Worm (Caenorhabditis elegans) whole organism, young adult: ENCODE results near the gene F47F2.1.

Experiments used
- B0019.2 ChIP-seq: fragments of 200-800 bp; sonication (Bioruptor generic); conservative IDR thresholded peaks from 2 replicates; pipeline ENCODE4 v1.3.6; 2022; ENCODE audit warnings: missing genetic modification reagents, missing genetic modification characterization, missing compliant biosample characterization
- F10E7.11 ChIP-seq: sonication (generic microtip); optimal IDR thresholded peaks from 2 replicates; lab custom pipeline; 2017; ENCODE audit warnings: mild to moderate bottlenecking, missing genetic modification characterization, moderate library complexity, missing compliant biosample characterization
- F39B2.1 ChIP-seq: fragments of 200-800 bp; sonication (Bioruptor generic); IDR thresholded peaks from 2 replicates; pipeline ENCODE4 v1.3.6; 2022; ENCODE audit warnings: missing genetic modification reagents, missing genetic modification characterization, missing compliant biosample characterization
- F49E8.2 ChIP-seq: sonication (generic microtip); optimal IDR thresholded peaks from 3 replicates; lab custom pipeline; 2017; ENCODE audit warnings: missing genetic modification characterization, mild to moderate bottlenecking, missing compliant biosample characterization, antibody characterized with exemption, moderate library complexity; ENCODE audit not compliant: insufficient read depth
- F52B5.7 ChIP-seq: sonication (generic microtip); optimal IDR thresholded peaks from 2 replicates; lab custom pipeline; 2016; ENCODE audit warnings: mild to moderate bottlenecking, missing genetic modification characterization, missing compliant biosample characterization
- F55B11.4 ChIP-seq: sonication (generic microtip); optimal IDR thresholded peaks from 2 replicates; lab custom pipeline; 2016; ENCODE audit warnings: missing compliant biosample characterization, missing genetic modification characterization, borderline replicate concordance; ENCODE audit not compliant: insufficient read depth
- F57A8.1 ChIP-seq: fragments of 200-800 bp; sonication (Bioruptor generic); optimal IDR thresholded peaks from 2 replicates; lab custom pipeline; 2018; ENCODE audit warnings: mild to moderate bottlenecking, missing genetic modification characterization, moderate library complexity, missing compliant biosample characterization
- T07F8.4 ChIP-seq: sonication (generic microtip); optimal IDR thresholded peaks from 2 replicates; lab custom pipeline; 2016; ENCODE audit warnings: mild to moderate bottlenecking, missing genetic modification characterization, moderate library complexity, missing compliant biosample characterization
- T26A5.8 ChIP-seq: sonication (generic microtip); optimal IDR thresholded peaks from 2 replicates; lab custom pipeline; 2016; ENCODE audit warnings: missing genetic modification characterization, missing compliant biosample characterization
- Y53F4B.3 ChIP-seq: fragments of 200-800 bp; sonication (Bioruptor generic); IDR thresholded peaks from 2 replicates; pipeline ENCODE4 v1.3.6; 2022; ENCODE audit warnings: missing genetic modification reagents, missing genetic modification characterization, missing compliant biosample characterization
- Y95B8A.8 ChIP-seq: fragments of 200-800 bp; sonication (Bioruptor generic); IDR thresholded peaks from 2 replicates; pipeline ENCODE4 v1.3.6; 2022; ENCODE audit warnings: missing genetic modification reagents, missing genetic modification characterization, missing compliant biosample characterization
- athp-1 ChIP-seq: sonication (generic microtip); optimal IDR thresholded peaks from 2 replicates; lab custom pipeline; 2017; ENCODE audit warnings: mild to moderate bottlenecking, missing genetic modification characterization, missing compliant biosample characterization
- attf-5 ChIP-seq: fragments of 200-800 bp; sonication (Bioruptor generic); optimal IDR thresholded peaks from 2 replicates; lab custom pipeline; 2018; ENCODE audit warnings: mild to moderate bottlenecking, missing genetic modification characterization, missing compliant biosample characterization
- attf-6 ChIP-seq: fragments of 200-800 bp; sonication (Bioruptor generic); IDR thresholded peaks from 2 replicates; pipeline ENCODE4 v1.3.6; 2022; ENCODE audit warnings: missing genetic modification reagents, missing genetic modification characterization, missing compliant biosample characterization
- bed-1 ChIP-seq: fragments of 200-800 bp; sonication (Bioruptor generic); IDR thresholded peaks from 2 replicates; pipeline ENCODE4 v1.3.6; 2022; ENCODE audit warnings: missing genetic modification reagents, missing genetic modification characterization, missing compliant biosample characterization
- bed-2 ChIP-seq: fragments of 200-800 bp; sonication (Bioruptor generic); IDR thresholded peaks from 2 replicates; pipeline ENCODE4 v1.3.6; 2022; ENCODE audit warnings: missing genetic modification reagents, missing genetic modification characterization, missing compliant biosample characterization
- cebp-1 ChIP-seq, 2 experiments: fragments of 200-800 bp in 1 of 2; sonication (Bioruptor generic) in 1 of 2; sonication (generic microtip) in 1 of 2; IDR thresholded peaks in 1 of 2; optimal IDR thresholded peaks in 1 of 2; 2 replicates each; pipeline versions ENCODE4 v1.3.6 to Lab custom; 2017 to 2022; ENCODE audit warnings: missing compliant biosample characterization in 2 of 2, missing genetic modification characterization in 2 of 2, mild to moderate bottlenecking in 1 of 2, missing genetic modification reagents in 1 of 2, moderate library complexity in 1 of 2
- ceh-58 ChIP-seq: fragments of 200-800 bp; sonication (Bioruptor generic); IDR thresholded peaks from 2 replicates; pipeline ENCODE4 v1.3.6; 2022; ENCODE audit warnings: missing genetic modification characterization, missing compliant biosample characterization
- ceh-79 ChIP-seq: sonication (generic microtip); optimal IDR thresholded peaks from 2 replicates; lab custom pipeline; 2017; ENCODE audit warnings: mild to moderate bottlenecking, missing genetic modification characterization, missing compliant biosample characterization
- die-1 ChIP-seq: sonication (generic microtip); optimal IDR thresholded peaks from 2 replicates; lab custom pipeline; 2016; ENCODE audit warnings: missing genotype, mild to moderate bottlenecking, missing genetic modification characterization, missing compliant biosample characterization
- dox-1 ChIP-seq: fragments of 200-800 bp; sonication (Bioruptor generic); IDR thresholded peaks from 2 replicates; pipeline ENCODE4 v1.3.6; 2022; ENCODE audit warnings: missing genetic modification reagents, missing genetic modification characterization, missing compliant biosample characterization
- dpff-1 ChIP-seq: sonication (generic microtip); optimal IDR thresholded peaks from 2 replicates; lab custom pipeline; 2017; ENCODE audit warnings: mild to moderate bottlenecking, missing genetic modification characterization, missing compliant biosample characterization
- dpl-1 ChIP-seq: fragments of 150-350 bp; optimal IDR thresholded peaks from 2 replicates; lab custom pipeline; 2014; ENCODE audit warnings: missing biosample characterization, missing genetic modification reagents, missing genetic modification characterization
- ets-4 ChIP-seq: fragments of 200-800 bp; sonication (Bioruptor generic); optimal IDR thresholded peaks from 2 replicates; lab custom pipeline; 2018; ENCODE audit warnings: mild to moderate bottlenecking, missing genetic modification characterization, missing compliant biosample characterization
- hlh-12 ChIP-seq: sonication (generic microtip); optimal IDR thresholded peaks from 2 replicates; lab custom pipeline; 2016; ENCODE audit warnings: missing genetic modification characterization, missing compliant biosample characterization
- hlh-26 ChIP-seq: fragments of 200-800 bp; sonication (Bioruptor generic); conservative IDR thresholded peaks from 2 replicates; pipeline ENCODE4 v1.3.6; 2022; ENCODE audit warnings: missing genetic modification reagents, missing genetic modification characterization, missing compliant biosample characterization
- hmg-1.2 ChIP-seq: fragments of 200-800 bp; sonication (Bioruptor generic); IDR thresholded peaks from 2 replicates; pipeline ENCODE4 v1.3.6; 2022; ENCODE audit warnings: missing genetic modification reagents, missing genetic modification characterization, missing compliant biosample characterization
- hsf-1 ChIP-seq: fragments of 200-800 bp; sonication (Bioruptor generic); IDR thresholded peaks from 2 replicates; pipeline ENCODE4 v1.3.6; 2022; ENCODE audit warnings: missing genetic modification reagents, missing genetic modification characterization, missing compliant biosample characterization
- lag-1 ChIP-seq: fragments of 200-800 bp; sonication (Bioruptor generic); IDR thresholded peaks from 2 replicates; pipeline ENCODE4 v1.3.6; 2022; ENCODE audit warnings: missing genetic modification reagents, missing genetic modification characterization, missing compliant biosample characterization
- let-607 ChIP-seq, 2 experiments: fragments of 200-800 bp in 1 of 2; sonication (Bioruptor generic) in 1 of 2; sonication (generic microtip) in 1 of 2; optimal IDR thresholded peaks; 2 replicates each; lab custom pipeline; 2016 to 2018; ENCODE audit warnings: mild to moderate bottlenecking in 2 of 2, missing compliant biosample characterization in 2 of 2, missing genetic modification characterization in 2 of 2, moderate library complexity in 2 of 2, missing genotype in 1 of 2
- lin-40 ChIP-seq: sonication (generic microtip); optimal IDR thresholded peaks from 2 replicates; lab custom pipeline; 2016; ENCODE audit warnings: missing genetic modification characterization, mild to moderate bottlenecking, missing compliant biosample characterization, missing genotype, missing genetic modification reagents
- lsl-1 ChIP-seq: fragments of 200-800 bp; sonication (Bioruptor generic); optimal IDR thresholded peaks from 2 replicates; lab custom pipeline; 2018; ENCODE audit warnings: mild to moderate bottlenecking, missing genetic modification characterization, moderate library complexity, missing compliant biosample characterization
- madf-10 ChIP-seq: sonication (generic microtip); optimal IDR thresholded peaks from 2 replicates; lab custom pipeline; 2016; ENCODE audit warnings: mild to moderate bottlenecking, missing genetic modification characterization, missing compliant biosample characterization
- madf-8 ChIP-seq: fragments of 200-800 bp; sonication (Bioruptor generic); conservative IDR thresholded peaks from 2 replicates; pipeline ENCODE4 v1.3.6; 2022; ENCODE audit warnings: missing genetic modification reagents, missing genetic modification characterization, missing compliant biosample characterization
- mel-28 ChIP-seq: sonication (generic microtip); optimal IDR thresholded peaks from 2 replicates; lab custom pipeline; 2016; ENCODE audit warnings: borderline replicate concordance, mild to moderate bottlenecking, missing genetic modification characterization, missing compliant biosample characterization
- nhr-179 ChIP-seq: sonication (generic microtip); optimal IDR thresholded peaks from 2 replicates; lab custom pipeline; 2016; ENCODE audit warnings: mild to moderate bottlenecking, missing genetic modification characterization, missing compliant biosample characterization
- nhr-80 ChIP-seq: sonication (generic microtip); optimal IDR thresholded peaks from 2 replicates; lab custom pipeline; 2016; ENCODE audit warnings: missing genetic modification characterization, missing compliant biosample characterization
- pha-4 ChIP-seq: fragments of 150-350 bp; sonication (generic microtip); optimal IDR thresholded peaks from 2 replicates; lab custom pipeline; 2014; ENCODE audit warnings: missing biosample characterization, missing genetic modification reagents, missing genetic modification characterization
- sptf-2 ChIP-seq: fragments of 200-800 bp; sonication (Bioruptor generic); optimal IDR thresholded peaks from 2 replicates; lab custom pipeline; 2018; ENCODE audit warnings: mild to moderate bottlenecking, missing genetic modification characterization, missing compliant biosample characterization
- tbp1 ChIP-seq: fragments of 200-800 bp; sonication (Bioruptor generic); optimal IDR thresholded peaks from 2 replicates; lab custom pipeline; 2018; ENCODE audit warnings: mild to moderate bottlenecking, missing genetic modification characterization, missing compliant biosample characterization
- unc-130 ChIP-seq: sonication (generic microtip); optimal IDR thresholded peaks from 2 replicates; lab custom pipeline; 2016; ENCODE audit warnings: missing genetic modification reagents, missing genetic modification characterization, missing compliant biosample characterization
- ztf-25 ChIP-seq: fragments of 200-800 bp; sonication (Bioruptor generic); IDR thresholded peaks from 2 replicates; pipeline ENCODE4 v1.3.6; 2022; ENCODE audit warnings: missing genetic modification reagents, missing genetic modification characterization, missing compliant biosample characterization
- ztf-26 ChIP-seq: sonication (generic microtip); optimal IDR thresholded peaks from 2 replicates; lab custom pipeline; 2017; ENCODE audit warnings: missing genetic modification characterization, missing compliant biosample characterization
- ztf-3 ChIP-seq: fragments of 200-800 bp; sonication (Bioruptor generic); optimal IDR thresholded peaks from 2 replicates; lab custom pipeline; 2018; ENCODE audit warnings: mild to moderate bottlenecking, missing genetic modification characterization, missing compliant biosample characterization
- ztf-6 ChIP-seq: fragments of 200-800 bp; sonication (Bioruptor generic); IDR thresholded peaks from 2 replicates; pipeline ENCODE4 v1.3.6; 2022; ENCODE audit warnings: missing genetic modification reagents, missing genetic modification characterization, missing compliant biosample characterization

Gene F47F2.1

ce11 chrX:3878233-3878632 is at the start of gene F47F2.1:
Gene F47F2.1 (plus strand): TSS chrX:3878533.
- TF ChIP-seq Y53F4B.3 (GFP tag; lab: Robert Waterston, UW), result no peak
- no peak for TF ChIP-seq mel-28 (tag; lab: Kevin White, UChicago)
- no peak for TF ChIP-seq hmg-1.2 (GFP tag; lab: Robert Waterston, UW)
- no peak for TF ChIP-seq hlh-26 (GFP tag; lab: Robert Waterston, UW)
- no peak for TF ChIP-seq die-1
- no peak for TF ChIP-seq F39B2.1

ce11 chrX:3828598-3829204 is 49.6 kb upstream of the F47F2.1 start:
- no peak for TF ChIP-seq bed-1
- TF ChIP-seq hsf-1 (GFP tag; lab: Robert Waterston, UW), result no peak
- TF ChIP-seq ztf-26 (tag; lab: Kevin White, UChicago), result no peak
- TF ChIP-seq F49E8.2, result no peak
- no peak for TF ChIP-seq dpff-1 (tag; lab: Kevin White, UChicago)
- TF ChIP-seq lsl-1 (GFP tag; lab: Kevin White, UChicago), result no peak
- TF ChIP-seq ztf-25, result no peak
- no peak for TF ChIP-seq madf-10 (tag; lab: Kevin White, UChicago)
- TF ChIP-seq ceh-79, result no peak
- no peak for TF ChIP-seq Y95B8A.8 (GFP tag; lab: Robert Waterston, UW)
- TF ChIP-seq unc-130 (GFP tag; lab: Kevin White, UChicago), result no peak
- no peak for TF ChIP-seq nhr-179 (tag; lab: Kevin White, UChicago)
- no peak for TF ChIP-seq ets-4
- no peak for TF ChIP-seq bed-2 (GFP tag; lab: Robert Waterston, UW)
- no peak for TF ChIP-seq T07F8.4
- no peak for TF ChIP-seq lin-40 (tag; lab: Kevin White, UChicago)
- TF ChIP-seq tbp1 (GFP tag; lab: Kevin White, UChicago), result no peak
- TF ChIP-seq ceh-58, result no peak
- TF ChIP-seq madf-8 (GFP tag; lab: Robert Waterston, UW), result no peak
- TF ChIP-seq F55B11.4 (tag; lab: Kevin White, UChicago), result no peak
- TF ChIP-seq, all 124 proteins: peak for 0

DNA sequence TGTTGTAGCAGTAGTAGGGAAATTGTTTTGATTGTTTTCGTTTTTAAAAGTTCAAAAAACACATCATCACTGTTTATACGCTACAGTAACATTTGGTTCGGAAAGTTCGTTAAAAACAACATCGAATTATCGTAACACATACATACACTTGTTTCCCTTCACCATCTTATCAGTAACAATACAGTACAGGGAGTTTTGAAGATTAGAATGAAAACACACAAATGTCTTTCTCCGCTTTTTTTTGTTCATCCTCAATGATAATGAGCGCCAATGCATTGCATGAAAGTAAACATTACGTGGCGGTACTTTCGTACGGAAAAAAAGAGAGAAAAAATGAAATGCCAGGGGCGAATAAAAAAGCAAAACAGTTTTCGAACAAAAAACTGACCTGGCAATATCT is 48.7 kb upstream of the F47F2.1 start:
- TF ChIP-seq lin-40 (tag; lab: Kevin White, UChicago) (peak; percentile 7), dox-1 (0 out of 2 replicates have a peak, but pooled peaks have one; percentile 16), attf-5 (GFP tag; lab: Kevin White, UChicago) (no peak), cebp-1 (GFP tag; IDR thresholded peaks at IDR 0.05; lab: Robert Waterston, UW) (no peak), cebp-1 (tag; optimal IDR thresholded peaks at IDR 0.05; lab: Kevin White, UChicago) (peak; percentile 20), F10E7.11 (tag; lab: Kevin White, UChicago) (no peak), dpl-1 (GFP tag; lab: Kevin White, UChicago) (no peak), tbp1 (GFP tag; lab: Kevin White, UChicago) (peak; percentile 10), F57A8.1 (GFP tag; lab: Kevin White, UChicago) (no peak), ceh-79 (no peak), sptf-2 (GFP tag; lab: Kevin White, UChicago) (no peak), B0019.2 (no peak), T26A5.8 (tag; lab: Kevin White, UChicago) (no peak), attf-6 (GFP tag; lab: Robert Waterston, UW) (no peak), hlh-12 (tag; lab: Kevin White, UChicago) (no peak), let-607 (tag; optimal IDR thresholded peaks at IDR 0.05; lab: Kevin White, UChicago) (peak in 1 of 2 experiments; percentile 55), lag-1 (GFP tag; lab: Robert Waterston, UW) (no peak), ets-4 (peak; percentile 9), nhr-80 (tag; lab: Kevin White, UChicago) (peak; percentile 90), athp-1 (no peak), pha-4 (tag; lab: Kevin White, UChicago) (peak; percentile 34), ztf-6 (no peak), F55B11.4 (tag; lab: Kevin White, UChicago) (no peak), Y53F4B.3 (GFP tag; lab: Robert Waterston, UW) (no peak), F52B5.7 (tag; lab: Kevin White, UChicago) (no peak), ztf-3 (GFP tag; lab: Kevin White, UChicago) (no peak)
